Fruit fly (Drosophila melanogaster) whole organism, embryonic: ENCODE measurements around the gene kin17.

ENCODE experiments used
- Antp ChIP-seq: fragments of 200-800 bp; sonication (Bioruptor generic); optimal IDR thresholded peaks from 3 replicates; lab custom pipeline; 2016; ENCODE audit warnings: missing biosample characterization, missing genetic modification characterization
- Asciz ChIP-seq: fragments of 200-800 bp; sonication (Bioruptor generic); optimal IDR thresholded peaks from 2 replicates; lab custom pipeline; 2017; ENCODE audit warnings: missing biosample characterization, mild to moderate bottlenecking, missing genetic modification characterization, missing genetic modification reagents
- BEAF-32 ChIP-seq: fragments of 200-800 bp; sonication (Bioruptor generic); optimal IDR thresholded peaks from 3 replicates; lab custom pipeline; 2017; ENCODE audit warnings: missing biosample characterization, missing genetic modification characterization, mild to moderate bottlenecking, moderate library complexity, missing genetic modification reagents
- Bgb ChIP-seq: fragments of 200-800 bp; sonication (Bioruptor generic); IDR thresholded peaks from 2 replicates; pipeline ENCODE4 v1.3.6; 2022; ENCODE audit warnings: missing biosample characterization, missing genetic modification characterization; ENCODE audit not compliant: partially characterized antibody
- Bteb2 ChIP-seq: fragments of 200-800 bp; sonication (Bioruptor generic); optimal IDR thresholded peaks from 2 replicates; lab custom pipeline; 2016; ENCODE audit warnings: missing biosample characterization, missing genetic modification characterization
- CG10267 ChIP-seq: fragments of 200-800 bp; sonication (Bioruptor generic); optimal IDR thresholded peaks from 2 replicates; lab custom pipeline; 2018; ENCODE audit warnings: missing biosample characterization, mild to moderate bottlenecking, missing genetic modification characterization, moderate library complexity
- CG12769 ChIP-seq: fragments of 200-800 bp; sonication (Bioruptor generic); optimal IDR thresholded peaks from 2 replicates; lab custom pipeline; 2019; ENCODE audit warnings: missing biosample characterization, mild to moderate bottlenecking, missing genetic modification characterization, moderate library complexity
- CG13894 ChIP-seq: fragments of 200-800 bp; sonication (Bioruptor generic); optimal IDR thresholded peaks from 3 replicates; lab custom pipeline; 2018; ENCODE audit warnings: missing biosample characterization, mild to moderate bottlenecking, missing genetic modification characterization, moderate library complexity
- CG15601 ChIP-seq: fragments of 200-800 bp; sonication (Bioruptor generic); optimal IDR thresholded peaks from 3 replicates; lab custom pipeline; 2019; ENCODE audit warnings: missing biosample characterization, mild to moderate bottlenecking, missing genetic modification characterization, moderate library complexity
- CG30020 ChIP-seq: fragments of 200-800 bp; optimal IDR thresholded peaks from 2 replicates; lab custom pipeline; 2019; ENCODE audit warnings: missing biosample characterization, mild to moderate bottlenecking, missing genetic modification characterization, moderate library complexity
- CG3281 ChIP-seq: fragments of 200-800 bp; sonication (Bioruptor generic); optimal IDR thresholded peaks from 3 replicates; lab custom pipeline; 2017; ENCODE audit warnings: missing biosample characterization, mild to moderate bottlenecking, missing genetic modification characterization
- CG33557 ChIP-seq: fragments of 200-800 bp; sonication (Bioruptor generic); optimal IDR thresholded peaks from 2 replicates; lab custom pipeline; 2019; ENCODE audit warnings: missing biosample characterization, mild to moderate bottlenecking, missing genetic modification characterization, moderate library complexity
- CG3995 ChIP-seq: fragments of 200-800 bp; sonication (Bioruptor generic); optimal IDR thresholded peaks from 3 replicates; lab custom pipeline; 2016; ENCODE audit warnings: missing biosample characterization, missing genetic modification characterization
- CG4730 ChIP-seq: fragments of 200-800 bp; sonication (Bioruptor generic); IDR thresholded peaks from 2 replicates; pipeline ENCODE4 v1.3.6; 2022; ENCODE audit warnings: missing biosample characterization, missing genetic modification characterization
- CG7271 ChIP-seq: fragments of 200-800 bp; sonication (Bioruptor generic); optimal IDR thresholded peaks from 2 replicates; lab custom pipeline; 2018; ENCODE audit warnings: missing biosample characterization, mild to moderate bottlenecking, missing genetic modification characterization, moderate library complexity
- CG8290 ChIP-seq, 3 experiments: fragments of 200-800 bp; sonication (Bioruptor generic); optimal IDR thresholded peaks; 2 replicates each; lab custom pipeline; 2016 to 2019; ENCODE audit warnings: missing biosample characterization in 3 of 3, missing genetic modification characterization in 3 of 3, mild to moderate bottlenecking in 2 of 3, moderate library complexity in 1 of 3
- CG9817 ChIP-seq: fragments of 200-800 bp; sonication (Bioruptor generic); optimal IDR thresholded peaks from 2 replicates; lab custom pipeline; 2018; ENCODE audit warnings: missing biosample characterization, mild to moderate bottlenecking, missing genetic modification characterization, moderate library complexity
- CoRest ChIP-seq: fragments of 200-800 bp; sonication (Bioruptor generic); optimal IDR thresholded peaks from 3 replicates; lab custom pipeline; 2018; ENCODE audit warnings: missing biosample characterization, mild to moderate bottlenecking, missing genetic modification characterization, moderate library complexity
- D ChIP-seq, 2 experiments: fragments of 200-800 bp in 1 of 2; fragments of >200 bp in 1 of 2; sonication (Bioruptor generic) in 1 of 2; optimal IDR thresholded peaks; 2 replicates in 1 of 2; 3 replicates in 1 of 2; lab custom pipeline; 2017; ENCODE audit warnings: mild to moderate bottlenecking in 1 of 2, missing biosample characterization in 1 of 2, missing genetic modification characterization in 1 of 2, missing genetic modification reagents in 1 of 2
- Dref ChIP-seq: fragments of 200-800 bp; sonication (Bioruptor generic); IDR thresholded peaks from 2 replicates; pipeline ENCODE4 v1.3.6; 2022; ENCODE audit warnings: missing biosample characterization, missing genetic modification characterization
- Hmx ChIP-seq: fragments of 200-800 bp; sonication (Bioruptor generic); optimal IDR thresholded peaks from 2 replicates; lab custom pipeline; 2016; ENCODE audit warnings: missing biosample characterization, missing genetic modification characterization
- Hr78 ChIP-seq, 2 experiments: fragments of 200-800 bp in 1 of 2; fragments of >200 bp in 1 of 2; sonication (Bioruptor generic) in 1 of 2; optimal IDR thresholded peaks; 2 replicates each; lab custom pipeline; 2017 to 2019; ENCODE audit warnings: missing biosample characterization in 2 of 2, missing genetic modification characterization in 2 of 2, mild to moderate bottlenecking in 1 of 2, moderate library complexity in 1 of 2
- Lhr ChIP-seq: fragments of 200-800 bp; sonication (Bioruptor generic); optimal IDR thresholded peaks from 3 replicates; lab custom pipeline; 2017; ENCODE audit warnings: mild to moderate bottlenecking, missing biosample characterization, missing genetic modification reagents, missing genetic modification characterization
- MTF-1 ChIP-seq: fragments of 200-800 bp; sonication (Bioruptor generic); optimal IDR thresholded peaks from 2 replicates; lab custom pipeline; 2018; ENCODE audit warnings: missing biosample characterization, mild to moderate bottlenecking, missing genetic modification characterization, borderline replicate concordance
- Nf-YC ChIP-seq: fragments of 200-800 bp; optimal IDR thresholded peaks from 3 replicates; lab custom pipeline; 2019; ENCODE audit warnings: missing biosample characterization, mild to moderate bottlenecking, missing genetic modification characterization, moderate library complexity
- Oaz ChIP-seq: fragments of 200-800 bp; sonication (Bioruptor generic); IDR thresholded peaks from 2 replicates; pipeline ENCODE4 v1.3.6; 2022; ENCODE audit warnings: missing biosample characterization, missing genetic modification characterization
- Oli ChIP-seq: fragments of 200-800 bp; sonication (Bioruptor generic); optimal IDR thresholded peaks from 2 replicates; lab custom pipeline; 2018; ENCODE audit warnings: missing biosample characterization, mild to moderate bottlenecking, missing genetic modification characterization, moderate library complexity
- Opbp ChIP-seq: fragments of 200-800 bp; sonication (Bioruptor generic); IDR thresholded peaks from 3 replicates; pipeline ENCODE4 v1.3.6; 2022; ENCODE audit warnings: missing biosample characterization, missing genetic modification characterization; ENCODE audit not compliant: partially characterized antibody
- Ptx1 ChIP-seq: fragments of 200-800 bp; sonication (Bioruptor generic); IDR thresholded peaks from 2 replicates; pipeline ENCODE4 v1.3.6; 2022; ENCODE audit warnings: missing biosample characterization, missing genetic modification characterization
- Scr ChIP-seq: fragments of 200-800 bp; sonication (Bioruptor generic); IDR thresholded peaks from 2 replicates; pipeline ENCODE4 v1.3.6; 2022; ENCODE audit warnings: missing biosample characterization, missing genetic modification characterization; ENCODE audit not compliant: partially characterized antibody
- Sox102F ChIP-seq: fragments of 200-800 bp; sonication (Bioruptor generic); optimal IDR thresholded peaks from 2 replicates; lab custom pipeline; 2018; ENCODE audit warnings: missing biosample characterization, mild to moderate bottlenecking, missing genetic modification characterization, moderate library complexity
- Usf ChIP-seq: fragments of 200-800 bp; sonication (Bioruptor generic); optimal IDR thresholded peaks from 2 replicates; lab custom pipeline; 2017; ENCODE audit warnings: missing genotype, missing biosample characterization, missing genetic modification characterization
- ara ChIP-seq: fragments of 200-800 bp; sonication (Bioruptor generic); IDR thresholded peaks from 2 replicates; pipeline ENCODE4 v1.3.6; 2022; ENCODE audit warnings: missing biosample characterization, missing genetic modification characterization
- bigmax ChIP-seq: fragments of 200-800 bp; sonication (Bioruptor generic); optimal IDR thresholded peaks from 2 replicates; lab custom pipeline; 2018; ENCODE audit warnings: missing biosample characterization, mild to moderate bottlenecking, missing genetic modification characterization
- bowl ChIP-seq: fragments of 200-800 bp; sonication (Bioruptor generic); IDR thresholded peaks from 2 replicates; pipeline ENCODE4 v1.3.6; 2022; ENCODE audit warnings: missing biosample characterization, missing genetic modification characterization
- cato ChIP-seq: fragments of 200-800 bp; sonication (Bioruptor generic); optimal IDR thresholded peaks from 2 replicates; lab custom pipeline; 2016; ENCODE audit warnings: missing biosample characterization, missing genetic modification characterization, borderline replicate concordance
- cg ChIP-seq: fragments of 200-800 bp; sonication (Bioruptor generic); optimal IDR thresholded peaks from 3 replicates; lab custom pipeline; 2019; ENCODE audit warnings: missing biosample characterization, mild to moderate bottlenecking, missing genetic modification characterization, moderate library complexity
- danr ChIP-seq: fragments of 200-800 bp; sonication (Bioruptor generic); IDR thresholded peaks from 2 replicates; pipeline ENCODE4 v1.3.6; 2022; ENCODE audit warnings: missing biosample characterization, missing genetic modification characterization
- dysf ChIP-seq: fragments of 200-800 bp; sonication (Bioruptor generic); IDR thresholded peaks from 3 replicates; pipeline ENCODE4 v1.3.6; 2022; ENCODE audit warnings: missing biosample characterization, missing genetic modification characterization
- ems ChIP-seq: fragments of 200-800 bp; sonication (Bioruptor generic); optimal IDR thresholded peaks from 3 replicates; lab custom pipeline; 2016; ENCODE audit warnings: missing biosample characterization, missing genetic modification characterization
- fd96Cb ChIP-seq: fragments of 200-800 bp; sonication (Bioruptor generic); optimal IDR thresholded peaks from 2 replicates; lab custom pipeline; 2018; ENCODE audit warnings: missing biosample characterization, mild to moderate bottlenecking, missing genetic modification characterization, moderate library complexity
- ftz-f1 ChIP-seq: fragments of 200-800 bp; sonication (Bioruptor generic); optimal IDR thresholded peaks from 2 replicates; lab custom pipeline; 2016; ENCODE audit warnings: missing biosample characterization, missing genetic modification characterization
- gcm ChIP-seq: fragments of 200-800 bp; sonication (Bioruptor generic); optimal IDR thresholded peaks from 2 replicates; lab custom pipeline; 2019; ENCODE audit warnings: missing biosample characterization, mild to moderate bottlenecking, missing genetic modification characterization, moderate library complexity
- gsb-n ChIP-seq: fragments of 200-800 bp; sonication (Bioruptor generic); optimal IDR thresholded peaks from 3 replicates; lab custom pipeline; 2018; ENCODE audit warnings: missing biosample characterization, mild to moderate bottlenecking, missing genetic modification characterization
- hkb ChIP-seq, 2 experiments: fragments of 200-800 bp in 1 of 2; fragments of >200 bp in 1 of 2; sonication (Bioruptor generic) in 1 of 2; IDR thresholded peaks in 1 of 2; optimal IDR thresholded peaks in 1 of 2; 2 replicates each; pipeline versions ENCODE4 v1.3.6 to Lab custom; 2017 to 2022; ENCODE audit warnings: missing biosample characterization in 1 of 2, missing genetic modification characterization in 1 of 2
- nau ChIP-seq: fragments of 200-800 bp; sonication (Bioruptor generic); optimal IDR thresholded peaks from 3 replicates; lab custom pipeline; 2017; ENCODE audit warnings: missing biosample characterization, mild to moderate bottlenecking, missing genetic modification characterization, missing genetic modification reagents
- pros ChIP-seq: fragments of 200-800 bp; sonication (Bioruptor generic); optimal IDR thresholded peaks from 3 replicates; lab custom pipeline; 2019; ENCODE audit warnings: missing biosample characterization, mild to moderate bottlenecking, missing genetic modification characterization, moderate library complexity
- shn ChIP-seq: fragments of 200-800 bp; sonication (Bioruptor generic); optimal IDR thresholded peaks from 3 replicates; lab custom pipeline; 2016; ENCODE audit warnings: missing biosample characterization, missing genetic modification characterization

The kin17 gene

DNA sequence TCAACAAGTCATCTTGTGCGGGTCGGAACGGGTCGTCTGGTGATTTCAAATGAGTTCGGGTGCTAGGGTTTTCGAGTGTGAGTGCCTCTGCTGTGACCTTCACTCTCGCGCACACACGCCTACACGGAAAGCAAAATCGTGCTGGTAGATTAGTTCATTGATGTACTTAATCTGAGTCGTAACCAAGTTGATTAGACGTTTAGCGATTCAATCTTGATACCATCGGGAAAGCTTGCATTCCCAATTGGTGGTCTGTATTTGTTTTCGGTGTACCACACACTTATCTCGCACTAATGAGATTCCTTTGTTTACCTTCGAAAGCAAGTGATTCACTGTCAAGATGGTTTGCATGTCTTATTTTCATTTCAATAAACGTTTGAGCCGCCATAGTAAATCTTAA is 32.4 kb downstream of the kin17 start (continued):
- no peak for TF ChIP-seq CG15601 (tag; lab: Kevin White, UChicago)
- peak; percentile 1 for TF ChIP-seq Bteb2
- TF ChIP-seq shn = peak; percentile 32
- TF ChIP-seq Nf-YC (tag; lab: Kevin White, UChicago) = no peak
- peak; percentile 41; the same call in 1 of the 2 replicates for TF ChIP-seq CG4730 (GFP tag; lab: Robert Waterston, UW)
- TF ChIP-seq Ptx1 (GFP tag; lab: Robert Waterston, UW) = peak; percentile 57
- TF ChIP-seq Opbp (GFP tag; lab: Robert Waterston, UW) = no peak
- no peak for TF ChIP-seq pros (GFP tag; lab: Kevin White, UChicago)
- no peak for TF ChIP-seq danr (GFP tag; lab: Robert Waterston, UW)
- TF ChIP-seq CoRest (tag; lab: Kevin White, UChicago) = peak; percentile 21
- no peak for TF ChIP-seq Oaz (GFP tag; lab: Robert Waterston, UW)
- TF ChIP-seq bigmax (GFP tag; lab: Kevin White, UChicago) = no peak
- TF ChIP-seq MTF-1 = no peak
- TF ChIP-seq D (optimal IDR thresholded peaks at IDR 0.05; lab: Kevin White, UChicago) = no peak
- TF ChIP-seq D (GFP tag; optimal IDR thresholded peaks at IDR 0.05; lab: Kevin White, UChicago) = no peak
- no peak for TF ChIP-seq CG33557
- TF ChIP-seq Lhr (GFP tag; lab: Kevin White, UChicago) = no peak
- no peak for TF ChIP-seq CG8290 (GFP tag; optimal IDR thresholded peaks at IDR 0.05; lab: Kevin White, UChicago)
- peak in 1 of 2 experiments; percentile 85 for TF ChIP-seq CG8290 (tag; optimal IDR thresholded peaks at IDR 0.05; lab: Kevin White, UChicago)
- TF ChIP-seq ems (GFP tag; lab: Kevin White, UChicago) = peak; percentile 46
- no peak for TF ChIP-seq Asciz (GFP tag; lab: Kevin White, UChicago)
- TF ChIP-seq CG3995 (GFP tag; lab: Kevin White, UChicago) = no peak
- peak; percentile 30 for TF ChIP-seq Oli
- no peak for TF ChIP-seq BEAF-32 (GFP tag; lab: Kevin White, UChicago)
- TF ChIP-seq ftz-f1 = peak; percentile 79
- TF ChIP-seq ara = no peak
- no peak for TF ChIP-seq Scr
- TF ChIP-seq nau (GFP tag; lab: Kevin White, UChicago) = no peak
- TF ChIP-seq Hr78 (GFP tag; optimal IDR thresholded peaks at IDR 0.05; lab: Kevin White, UChicago) = peak in 1 of 2 experiments; percentile 77
- TF ChIP-seq CG12769 (tag; lab: Kevin White, UChicago) = peak; percentile 87
- TF ChIP-seq Bgb (GFP tag; lab: Robert Waterston, UW) = no peak
- TF ChIP-seq CG10267 (tag; lab: Kevin White, UChicago) = no peak
- TF ChIP-seq gcm = peak; percentile 41
- TF ChIP-seq gsb-n (tag; lab: Kevin White, UChicago) = no peak
- TF ChIP-seq Hmx (GFP tag; lab: Kevin White, UChicago) = no peak
- no peak for TF ChIP-seq Dref (GFP tag; lab: Robert Waterston, UW)
- TF ChIP-seq Antp (GFP tag; lab: Kevin White, UChicago) = peak; percentile 59
- no peak for TF ChIP-seq fd96Cb
- peak; percentile 73 for TF ChIP-seq dysf (GFP tag; lab: Robert Waterston, UW)
- peak; percentile 24 for TF ChIP-seq CG13894 (tag; lab: Kevin White, UChicago)
- no peak for TF ChIP-seq bowl
- TF ChIP-seq cato (GFP tag; lab: Kevin White, UChicago) = no peak
- TF ChIP-seq hkb (optimal IDR thresholded peaks at IDR 0.05; lab: Kevin White, UChicago) = no peak
- 0 out of 2 replicates have a peak, but pooled peaks have one; percentile 29 for TF ChIP-seq hkb (GFP tag; IDR thresholded peaks at IDR 0.05; lab: Robert Waterston, UW)
- TF ChIP-seq Usf (GFP tag; lab: Kevin White, UChicago) = no peak
- TF ChIP-seq cg (GFP tag; lab: Kevin White, UChicago) = no peak
- peak; percentile 8 for TF ChIP-seq CG9817 (tag; lab: Kevin White, UChicago)
- TF ChIP-seq CG3281 (GFP tag; lab: Kevin White, UChicago) = peak; percentile 22
- no peak for TF ChIP-seq CG7271 (tag; lab: Kevin White, UChicago)
- peak; percentile 28 for TF ChIP-seq Sox102F (GFP tag; lab: Kevin White, UChicago)
- no peak for TF ChIP-seq CG30020 (tag; lab: Kevin White, UChicago)
